Fruit fly (Drosophila melanogaster) whole organism, pupa: ENCODE measurements around the gene Cngl.

Experiments used
- CG10348 ChIP-seq: fragments of 200-800 bp; sonication (Bioruptor generic); IDR thresholded peaks from 2 replicates; pipeline ENCODE4 v1.3.6; 2022; ENCODE audit warnings: missing biosample characterization, missing genetic modification characterization
- CG12605 ChIP-seq: fragments of 200-800 bp; sonication (Bioruptor generic); IDR thresholded peaks from 2 replicates; pipeline ENCODE4 v1.3.6; 2022; ENCODE audit warnings: missing biosample characterization, missing genetic modification characterization
- CG13204 ChIP-seq: fragments of 200-800 bp; sonication (Bioruptor generic); optimal IDR thresholded peaks from 2 replicates; lab custom pipeline; 2018; ENCODE audit warnings: missing biosample characterization, mild to moderate bottlenecking, missing genetic modification characterization, moderate library complexity
- CG14655 ChIP-seq: fragments of 200-800 bp; sonication (Bioruptor generic); optimal IDR thresholded peaks from 3 replicates; lab custom pipeline; 2017; ENCODE audit warnings: mild to moderate bottlenecking, missing biosample characterization, missing genetic modification reagents, missing genetic modification characterization
- CG15710 ChIP-seq: fragments of 200-800 bp; sonication (Bioruptor generic); optimal IDR thresholded peaks from 2 replicates; lab custom pipeline; 2018; ENCODE audit warnings: missing biosample characterization, mild to moderate bottlenecking, missing genetic modification characterization, moderate library complexity
- CG17806 ChIP-seq: fragments of 200-800 bp; sonication (Bioruptor generic); optimal IDR thresholded peaks from 2 replicates; lab custom pipeline; 2018; ENCODE audit warnings: missing biosample characterization, mild to moderate bottlenecking, missing genetic modification characterization, moderate library complexity
- CG32121 ChIP-seq: fragments of 200-800 bp; sonication (Bioruptor generic); IDR thresholded peaks from 2 replicates; pipeline ENCODE4 v1.3.6; 2022; ENCODE audit warnings: missing biosample characterization, missing genetic modification characterization
- CG34367 ChIP-seq: fragments of 200-800 bp; sonication (Bioruptor generic); optimal IDR thresholded peaks from 2 replicates; lab custom pipeline; 2018; ENCODE audit warnings: missing biosample characterization, mild to moderate bottlenecking, missing genetic modification characterization
- CG4496 ChIP-seq: fragments of 200-800 bp; sonication (Bioruptor generic); IDR thresholded peaks from 3 replicates; pipeline ENCODE4 v1.3.6; 2022; ENCODE audit warnings: missing biosample characterization, missing genetic modification characterization
- CG8159 ChIP-seq: fragments of 200-800 bp; sonication (Bioruptor generic); optimal IDR thresholded peaks from 3 replicates; lab custom pipeline; 2018; ENCODE audit warnings: missing biosample characterization, mild to moderate bottlenecking, missing genetic modification characterization, moderate library complexity
- CG8301 ChIP-seq: fragments of 200-800 bp; sonication (Bioruptor generic); optimal IDR thresholded peaks from 2 replicates; lab custom pipeline; 2018; ENCODE audit warnings: missing biosample characterization, mild to moderate bottlenecking, missing genetic modification characterization
- CG9948 ChIP-seq: fragments of 200-800 bp; sonication (Bioruptor generic); optimal IDR thresholded peaks from 2 replicates; lab custom pipeline; 2018; ENCODE audit warnings: missing biosample characterization, mild to moderate bottlenecking, missing genetic modification characterization, moderate library complexity
- D1 ChIP-seq: fragments of 200-800 bp; sonication (Bioruptor generic); optimal IDR thresholded peaks from 2 replicates; lab custom pipeline; 2018; ENCODE audit warnings: missing biosample characterization, mild to moderate bottlenecking, missing genetic modification characterization, moderate library complexity
- EcR ChIP-seq: fragments of 200-800 bp; sonication (Bioruptor generic); optimal IDR thresholded peaks from 3 replicates; lab custom pipeline; 2019; ENCODE audit warnings: missing biosample characterization, missing genetic modification characterization, mild to moderate bottlenecking, moderate library complexity, missing genetic modification reagents
- Ets98B ChIP-seq: fragments of 200-800 bp; sonication (Bioruptor generic); IDR thresholded peaks from 2 replicates; pipeline ENCODE4 v1.3.6; 2022; ENCODE audit warnings: missing biosample characterization, missing genetic modification characterization
- Pif1B ChIP-seq: fragments of 200-800 bp; sonication (Bioruptor generic); optimal IDR thresholded peaks from 3 replicates; lab custom pipeline; 2016; ENCODE audit warnings: missing biosample characterization, missing genetic modification characterization
- Snoo ChIP-seq: fragments of 200-800 bp; sonication (Bioruptor generic); optimal IDR thresholded peaks from 3 replicates; lab custom pipeline; 2017; ENCODE audit warnings: missing biosample characterization, mild to moderate bottlenecking, missing genetic modification characterization, inconsistent platforms
- fd96Ca ChIP-seq: fragments of 200-800 bp; sonication (Bioruptor generic); IDR thresholded peaks from 3 replicates; pipeline ENCODE4 v1.3.6; 2022; ENCODE audit warnings: missing biosample characterization, missing genetic modification characterization
- gl ChIP-seq: fragments of 200-800 bp; sonication (Bioruptor generic); optimal IDR thresholded peaks from 2 replicates; lab custom pipeline; 2018; ENCODE audit warnings: missing biosample characterization, mild to moderate bottlenecking, missing genetic modification characterization
- rn ChIP-seq: fragments of 200-800 bp; sonication (Bioruptor generic); IDR thresholded peaks from 2 replicates; pipeline ENCODE4 v1.3.6; 2022; ENCODE audit warnings: missing biosample characterization, missing genetic modification characterization

Gene Cngl

dm6 chrX:15379014-15379491 lies 62.0 kb downstream of the Cngl start, which contains the start of gene acj6:
Gene acj6 (minus strand): TSS chrX:15379064.
- no peak for TF ChIP-seq Snoo
- no peak for TF ChIP-seq fd96Ca (GFP tag; lab: Robert Waterston, UW)
- TF ChIP-seq Ets98B = no peak

dm6 chrX:15370103-15370502 lies 70.9 kb downstream of the Cngl start:
- TF ChIP-seq Snoo = no peak
- TF ChIP-seq gl = no peak
- TF ChIP-seq CG9948 = no peak
- no peak for TF ChIP-seq CG15710 (tag; lab: Kevin White, UChicago)
- TF ChIP-seq CG13204 = no peak
- TF ChIP-seq fd96Ca (GFP tag; lab: Robert Waterston, UW) = no peak
- TF ChIP-seq CG32121 (GFP tag; lab: Robert Waterston, UW) = no peak
- TF ChIP-seq Ets98B = no peak
- no peak for TF ChIP-seq EcR (GFP tag; lab: Kevin White, UChicago)
- no peak for TF ChIP-seq Pif1B (GFP tag; lab: Kevin White, UChicago)
- TF ChIP-seq CG8159 (tag; lab: Kevin White, UChicago) = no peak

dm6 chrX:15364467-15364866 lies 76.6 kb downstream of the Cngl start:
- peak; percentile 39 for TF ChIP-seq CG8159 (tag; lab: Kevin White, UChicago)
- TF ChIP-seq Ets98B = no peak
- no peak for TF ChIP-seq D1 (tag; lab: Kevin White, UChicago)
- no peak for TF ChIP-seq Pif1B (GFP tag; lab: Kevin White, UChicago)

- TF ChIP-seq CG14655 (GFP tag; lab: Kevin White, UChicago) (peak; percentile 1), CG15710 (tag; lab: Kevin White, UChicago) (peak; percentile 3), CG8159 (tag; lab: Kevin White, UChicago) (peak; percentile 38), Ets98B (no peak), CG13204 (no peak)
Measured at dm6 chrX:15363649-15364048, 77.4 kb downstream of the Cngl start.

dm6 chrX:15360961-15361360 lies 80.1 kb downstream of the Cngl start, which contains the start of gene Pp1-13C:
Gene Pp1-13C (minus strand): TSS chrX:15361061.
- TF ChIP-seq CG9948 (no peak), CG12605 (GFP tag; lab: Robert Waterston, UW) (no peak)
- TF ChIP-seq, all 21 proteins: peak for 0

dm6 chrX:15356410-15356809 lies 84.6 kb downstream of the Cngl start:
- TF ChIP-seq rn (GFP tag; lab: Robert Waterston, UW) (no peak), gl (no peak), CG15710 (tag; lab: Kevin White, UChicago) (no peak), CG13204 (no peak), CG14655 (GFP tag; lab: Kevin White, UChicago) (no peak), CG17806 (tag; lab: Kevin White, UChicago) (no peak), Pif1B (GFP tag; lab: Kevin White, UChicago) (no peak), D1 (tag; lab: Kevin White, UChicago) (no peak), Ets98B (no peak), CG10348 (GFP tag; lab: Robert Waterston, UW) (no peak), EcR (GFP tag; lab: Kevin White, UChicago) (no peak), Snoo (no peak), CG8301 (tag; lab: Kevin White, UChicago) (no peak), CG32121 (GFP tag; lab: Robert Waterston, UW) (no peak), CG34367 (tag; lab: Kevin White, UChicago) (no peak), CG8159 (tag; lab: Kevin White, UChicago) (no peak)

dm6 chrX:15353654-15354053 lies 87.4 kb downstream of the Cngl start:
- TF ChIP-seq CG32121 (GFP tag; lab: Robert Waterston, UW) (no peak), CG9948 (no peak)

dm6 chrX:15352692-15353091 lies 88.4 kb downstream of the Cngl start:
- no peak for TF ChIP-seq CG34367 (tag; lab: Kevin White, UChicago)
- no peak for TF ChIP-seq fd96Ca (GFP tag; lab: Robert Waterston, UW)
- TF ChIP-seq EcR (GFP tag; lab: Kevin White, UChicago) = no peak
- no peak for TF ChIP-seq CG12605 (GFP tag; lab: Robert Waterston, UW)
- no peak for TF ChIP-seq CG17806 (tag; lab: Kevin White, UChicago)
- TF ChIP-seq CG4496 = no peak
- no peak for TF ChIP-seq rn (GFP tag; lab: Robert Waterston, UW)
- no peak for TF ChIP-seq CG32121 (GFP tag; lab: Robert Waterston, UW)
- TF ChIP-seq CG8159 (tag; lab: Kevin White, UChicago) = no peak
- TF ChIP-seq Snoo = no peak
- TF ChIP-seq CG9948 = no peak
- TF ChIP-seq D1 (tag; lab: Kevin White, UChicago) = no peak
- no peak for TF ChIP-seq CG15710 (tag; lab: Kevin White, UChicago)
- no peak for TF ChIP-seq gl
- TF ChIP-seq Pif1B (GFP tag; lab: Kevin White, UChicago) = no peak
- no peak for TF ChIP-seq CG14655 (GFP tag; lab: Kevin White, UChicago)
